Worm (Caenorhabditis elegans) whole organism, L1 larva: Measurements from ENCODE around the gene glod-4.

Experiments
- C16A3.4 ChIP-seq: fragments of 150-350 bp; optimal IDR thresholded peaks from 2 replicates; lab custom pipeline; 2014; ENCODE audit warnings: missing biosample characterization, missing genetic modification characterization
- C34B4.2 ChIP-seq: sonication (generic microtip); optimal IDR thresholded peaks from 2 replicates; lab custom pipeline; 2017; ENCODE audit warnings: mild to moderate bottlenecking, missing genetic modification characterization, missing compliant biosample characterization
- F16B12.6 ChIP-seq: fragments of 150-350 bp; optimal IDR thresholded peaks from 2 replicates; lab custom pipeline; 2014; ENCODE audit warnings: missing biosample characterization, missing genetic modification characterization
- Y116A8C.19 ChIP-seq: sonication (generic microtip); optimal IDR thresholded peaks from 2 replicates; lab custom pipeline; 2016; ENCODE audit warnings: missing compliant biosample characterization, missing genetic modification characterization, borderline replicate concordance
- alr-1 ChIP-seq: fragments of 200-800 bp; sonication (Bioruptor generic); optimal IDR thresholded peaks from 2 replicates; lab custom pipeline; 2018; ENCODE audit warnings: borderline replicate concordance, mild to moderate bottlenecking, missing genetic modification characterization, missing compliant biosample characterization
- ama-1 ChIP-seq: fragments of 150-350 bp; optimal IDR thresholded peaks from 2 replicates; lab custom pipeline; 2014
- blmp-1 ChIP-seq: fragments of 150-350 bp; optimal IDR thresholded peaks from 2 replicates; lab custom pipeline; 2014; ENCODE audit warnings: missing biosample characterization, missing genetic modification characterization
- ceh-63 ChIP-seq: fragments of 200-800 bp; sonication (Bioruptor generic); optimal IDR thresholded peaks from 2 replicates; lab custom pipeline; 2018; ENCODE audit warnings: mild to moderate bottlenecking, missing genetic modification characterization, missing compliant biosample characterization
- ceh-82 ChIP-seq, 3 experiments: fragments of 150-350 bp in 1 of 3; sonication (generic microtip) in 2 of 3; optimal IDR thresholded peaks; 2 replicates each; lab custom pipeline; 2014 to 2017; ENCODE audit warnings: missing biosample characterization in 3 of 3, missing genetic modification characterization in 3 of 3
- ceh-88 ChIP-seq: fragments of 200-800 bp; sonication (Bioruptor generic); IDR thresholded peaks from 2 replicates; pipeline ENCODE4 v1.3.6; 2022; ENCODE audit warnings: missing genetic modification characterization, missing compliant biosample characterization
- ces-1 ChIP-seq: fragments of 150-350 bp; optimal IDR thresholded peaks from 2 replicates; lab custom pipeline; 2014; ENCODE audit warnings: missing biosample characterization, missing genetic modification reagents, missing genetic modification characterization
- dsc-1 ChIP-seq: sonication (generic microtip); optimal IDR thresholded peaks from 2 replicates; lab custom pipeline; 2016; ENCODE audit warnings: mild to moderate bottlenecking, missing genetic modification characterization, missing compliant biosample characterization
- efl-3 ChIP-seq: fragments of 200-800 bp; sonication (Bioruptor generic); optimal IDR thresholded peaks from 2 replicates; lab custom pipeline; 2018; ENCODE audit warnings: mild to moderate bottlenecking, missing genetic modification characterization, missing compliant biosample characterization
- egl-13 ChIP-seq: sonication (generic microtip); optimal IDR thresholded peaks from 2 replicates; lab custom pipeline; 2016; ENCODE audit warnings: missing genotype, missing genetic modification reagents, missing genetic modification characterization, missing compliant biosample characterization
- egl-27 ChIP-seq, 2 experiments: fragments of 150-350 bp in 1 of 2; sonication (generic microtip); optimal IDR thresholded peaks; 3 replicates each; lab custom pipeline; 2017 to 2018; ENCODE audit warnings: missing biosample characterization in 2 of 2, missing genetic modification characterization in 2 of 2, missing genetic modification reagents in 2 of 2
- elt-2 ChIP-seq: sonication (generic microtip); optimal IDR thresholded peaks from 2 replicates; lab custom pipeline; 2016; ENCODE audit warnings: missing genetic modification characterization, mild to moderate bottlenecking, inconsistent platforms, missing compliant biosample characterization, missing genetic modification reagents
- elt-3 ChIP-seq, 6 experiments: fragments of 150-350 bp in 1 of 6; sonication (generic microtip); optimal IDR thresholded peaks; 2 replicates each; lab custom pipeline; 2017 to 2018; ENCODE audit warnings: missing biosample characterization in 6 of 6, missing genetic modification characterization in 6 of 6, inconsistent platforms in 1 of 6
- ets-5 ChIP-seq: fragments of 200-800 bp; sonication (Bioruptor generic); IDR thresholded peaks from 2 replicates; pipeline ENCODE4 v1.3.6; 2022; ENCODE audit warnings: missing genetic modification characterization, missing compliant biosample characterization
- hlh-4 ChIP-seq: sonication (generic microtip); optimal IDR thresholded peaks from 2 replicates; lab custom pipeline; 2016; ENCODE audit warnings: mild to moderate bottlenecking, missing genetic modification characterization, missing compliant biosample characterization
- irx-1 ChIP-seq: sonication (generic microtip); optimal IDR thresholded peaks from 2 replicates; lab custom pipeline; 2016; ENCODE audit warnings: missing genetic modification characterization, missing compliant biosample characterization
- isw-1 ChIP-seq: fragments of 200-800 bp; sonication (Bioruptor generic); IDR thresholded peaks from 2 replicates; pipeline ENCODE4 v1.3.6; 2022; ENCODE audit warnings: missing genetic modification characterization, missing compliant biosample characterization
- lin-13 ChIP-seq: fragments of 150-350 bp; optimal IDR thresholded peaks from 2 replicates; lab custom pipeline; 2014; ENCODE audit warnings: missing biosample characterization, missing genetic modification reagents, missing genetic modification characterization
- lin-15B ChIP-seq: fragments of 150-350 bp; sonication (generic microtip); optimal IDR thresholded peaks from 3 replicates; lab custom pipeline; 2014; ENCODE audit warnings: missing biosample characterization, missing genetic modification characterization
- lin-35 ChIP-seq, 2 experiments: fragments of 150-350 bp; optimal IDR thresholded peaks; 2 replicates each; lab custom pipeline; 2014; ENCODE audit warnings: missing biosample characterization in 2 of 2, missing genetic modification characterization in 2 of 2, missing genetic modification reagents in 2 of 2
- lir-3 ChIP-seq: sonication (generic microtip); optimal IDR thresholded peaks from 2 replicates; lab custom pipeline; 2016; ENCODE audit warnings: mild to moderate bottlenecking, missing genetic modification characterization, moderate library complexity, missing compliant biosample characterization; ENCODE audit not compliant: poor library complexity
- mdl-1 ChIP-seq, 2 experiments: fragments of 150-350 bp; optimal IDR thresholded peaks; 2 replicates each; lab custom pipeline; 2014 to 2017; ENCODE audit warnings: missing biosample characterization in 2 of 2, missing genetic modification characterization in 2 of 2, inconsistent platforms in 1 of 2
- mef-2 ChIP-seq: fragments of 150-350 bp; optimal IDR thresholded peaks from 2 replicates; lab custom pipeline; 2014; ENCODE audit warnings: missing biosample characterization, missing genetic modification characterization
- mep-1 ChIP-seq: fragments of 150-350 bp; optimal IDR thresholded peaks from 2 replicates; lab custom pipeline; 2014; ENCODE audit warnings: missing biosample characterization, missing genetic modification characterization
- nhr-11 ChIP-seq: fragments of 150-350 bp; optimal IDR thresholded peaks from 2 replicates; lab custom pipeline; 2014; ENCODE audit warnings: missing biosample characterization, missing genetic modification characterization
- nhr-12 ChIP-seq: sonication (generic microtip); optimal IDR thresholded peaks from 2 replicates; lab custom pipeline; 2017; ENCODE audit warnings: missing biosample characterization, missing genetic modification characterization
- nhr-19 ChIP-seq: fragments of 200-800 bp; sonication (Bioruptor generic); conservative IDR thresholded peaks from 2 replicates; pipeline ENCODE4 v1.3.6; 2022; ENCODE audit warnings: missing genetic modification characterization, missing compliant biosample characterization
- nhr-20 ChIP-seq: sonication (generic microtip); optimal IDR thresholded peaks from 2 replicates; lab custom pipeline; 2016; ENCODE audit warnings: mild to moderate bottlenecking, missing genetic modification characterization, missing compliant biosample characterization
- nhr-28 ChIP-seq: fragments of 150-350 bp; optimal IDR thresholded peaks from 2 replicates; lab custom pipeline; 2014; ENCODE audit warnings: missing biosample characterization, missing genetic modification characterization
- nhr-47 ChIP-seq: sonication (generic microtip); optimal IDR thresholded peaks from 2 replicates; lab custom pipeline; 2016; ENCODE audit warnings: mild to moderate bottlenecking, missing genetic modification characterization, moderate library complexity, missing compliant biosample characterization
- nhr-71 ChIP-seq: sonication (generic microtip); optimal IDR thresholded peaks from 2 replicates; lab custom pipeline; 2016; ENCODE audit warnings: mild to moderate bottlenecking, missing genetic modification characterization, moderate library complexity, missing compliant biosample characterization
- nhr-90 ChIP-seq: sonication (generic microtip); optimal IDR thresholded peaks from 2 replicates; lab custom pipeline; 2016; ENCODE audit warnings: mild to moderate bottlenecking, missing genetic modification characterization, missing compliant biosample characterization; ENCODE audit not compliant: poor library complexity
- pax-3 ChIP-seq: fragments of 200-800 bp; sonication (Bioruptor generic); optimal IDR thresholded peaks from 2 replicates; lab custom pipeline; 2018; ENCODE audit warnings: mild to moderate bottlenecking, missing genetic modification characterization, moderate library complexity, missing compliant biosample characterization
- pqm-1 ChIP-seq: sonication (generic microtip); optimal IDR thresholded peaks from 3 replicates; lab custom pipeline; 2017; ENCODE audit warnings: missing biosample characterization, missing genetic modification characterization
- rnt-1 ChIP-seq: sonication (generic microtip); optimal IDR thresholded peaks from 2 replicates; lab custom pipeline; 2016; ENCODE audit warnings: mild to moderate bottlenecking, missing genetic modification characterization, moderate library complexity, missing compliant biosample characterization
- skn-1 ChIP-seq: fragments of 150-350 bp; optimal IDR thresholded peaks from 2 replicates; lab custom pipeline; 2014; ENCODE audit warnings: missing biosample characterization, missing genetic modification characterization
- snpc-4 ChIP-seq: fragments of 150-350 bp; optimal IDR thresholded peaks from 2 replicates; lab custom pipeline; 2014; ENCODE audit warnings: missing biosample characterization, missing genetic modification characterization
- snu-23 ChIP-seq: sonication (generic microtip); optimal IDR thresholded peaks from 2 replicates; lab custom pipeline; 2016; ENCODE audit warnings: missing genetic modification characterization, missing compliant biosample characterization
- sox-4 ChIP-seq: sonication (generic microtip); optimal IDR thresholded peaks from 2 replicates; lab custom pipeline; 2016; ENCODE audit warnings: missing genetic modification characterization, missing compliant biosample characterization
- sptf-1 ChIP-seq: fragments of 150-350 bp; optimal IDR thresholded peaks from 2 replicates; lab custom pipeline; 2014; ENCODE audit warnings: missing biosample characterization, missing genetic modification characterization
- sup-37 ChIP-seq: fragments of 200-800 bp; sonication (Bioruptor generic); optimal IDR thresholded peaks from 2 replicates; lab custom pipeline; 2018; ENCODE audit warnings: mild to moderate bottlenecking, missing genetic modification characterization, missing compliant biosample characterization
- swsn-7 ChIP-seq: sonication (generic microtip); optimal IDR thresholded peaks from 2 replicates; lab custom pipeline; 2016; ENCODE audit warnings: missing genetic modification characterization, missing compliant biosample characterization
- tbx-2 ChIP-seq: sonication (generic microtip); optimal IDR thresholded peaks from 2 replicates; lab custom pipeline; 2016; ENCODE audit warnings: missing genetic modification characterization, missing compliant biosample characterization
- tlp-1 ChIP-seq: fragments of 150-350 bp; optimal IDR thresholded peaks from 2 replicates; lab custom pipeline; 2014; ENCODE audit warnings: missing biosample characterization, missing genetic modification characterization
- unc-30 ChIP-seq: sonication (generic microtip); optimal IDR thresholded peaks from 2 replicates; lab custom pipeline; 2017; ENCODE audit warnings: missing biosample characterization, missing genetic modification characterization
- unc-62 ChIP-seq: fragments of 150-350 bp; optimal IDR thresholded peaks from 2 replicates; lab custom pipeline; 2014; ENCODE audit warnings: missing biosample characterization, missing genetic modification reagents, missing genetic modification characterization
- unc-86 ChIP-seq: sonication (generic microtip); optimal IDR thresholded peaks from 2 replicates; lab custom pipeline; 2016; ENCODE audit warnings: missing genetic modification characterization, missing compliant biosample characterization
- vab-15 ChIP-seq: sonication (generic microtip); optimal IDR thresholded peaks from 2 replicates; lab custom pipeline; 2017; ENCODE audit warnings: missing genotype, mild to moderate bottlenecking, missing genetic modification characterization, missing compliant biosample characterization
- zag-1 ChIP-seq: fragments of 150-350 bp; optimal IDR thresholded peaks from 2 replicates; lab custom pipeline; 2014; ENCODE audit warnings: missing biosample characterization, missing genetic modification characterization
- ztf-4 ChIP-seq: fragments of 150-350 bp; optimal IDR thresholded peaks from 2 replicates; lab custom pipeline; 2014; ENCODE audit warnings: missing biosample characterization, missing genetic modification characterization

The glod-4 gene

DNA sequence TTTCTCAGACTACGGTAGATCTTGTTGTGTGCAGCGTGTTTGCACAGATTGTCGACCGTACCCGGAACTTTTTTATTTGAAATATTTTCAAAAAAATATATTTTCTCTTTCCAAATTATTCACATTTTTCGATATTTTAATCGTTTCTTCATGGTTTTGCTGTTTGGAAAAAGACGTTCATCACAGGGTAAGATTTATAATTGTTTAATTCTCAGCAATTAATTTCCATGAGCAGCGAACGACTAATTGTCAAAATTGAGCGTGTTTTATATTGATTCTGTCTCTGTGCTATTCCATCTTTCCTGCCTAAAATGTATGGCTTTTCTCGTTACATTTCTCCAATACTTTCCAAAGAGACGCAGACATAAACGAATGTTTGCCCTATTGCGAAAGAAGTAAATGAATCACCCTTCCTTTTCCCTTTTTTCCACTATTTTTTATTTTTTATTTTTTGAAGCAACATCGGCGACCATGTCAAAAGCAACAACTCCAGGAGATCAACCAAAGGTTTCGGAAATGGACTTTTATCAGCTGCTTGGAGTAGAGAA lies 37.8 kb downstream of the glod-4 start, which contains the start of gene dnj-16:
Gene dnj-16, plus strand, starts transcription at position 51 of the 548 bp plus-strand sequence.
- TF ChIP-seq unc-86 (tag; lab: Kevin White, UChicago), result no peak
- TF ChIP-seq snu-23, result peak; percentile 17
- TF ChIP-seq blmp-1 (tag; lab: Kevin White, UChicago), result peak; percentile 80
- no peak for TF ChIP-seq sup-37 (GFP tag; lab: Kevin White, UChicago)
- peak; percentile 29 for TF ChIP-seq skn-1 (tag; lab: Kevin White, UChicago)
- no peak for TF ChIP-seq isw-1 (GFP tag; lab: Robert Waterston, UW)
- TF ChIP-seq lin-15B (tag; lab: Kevin White, UChicago), result peak; percentile 6
- no peak for TF ChIP-seq nhr-11 (tag; lab: Kevin White, UChicago)
- TF ChIP-seq mdl-1 (tag; optimal IDR thresholded peaks at IDR 0.05; lab: Kevin White, UChicago), result no peak
- TF ChIP-seq Y116A8C.19 (tag; lab: Kevin White, UChicago), result no peak
- TF ChIP-seq unc-30 (tag; lab: Kevin White, UChicago), result no peak
- TF ChIP-seq nhr-28 (tag; lab: Kevin White, UChicago), result no peak
- no peak for TF ChIP-seq pqm-1 (tag; lab: Kevin White, UChicago)
- no peak for TF ChIP-seq lir-3 (tag; lab: Kevin White, UChicago)
- TF ChIP-seq elt-3 (tag; optimal IDR thresholded peaks at IDR 0.05; lab: Kevin White, UChicago), result no peak
- TF ChIP-seq nhr-19 (GFP tag; lab: Robert Waterston, UW), result no peak
- no peak for TF ChIP-seq C34B4.2
- TF ChIP-seq vab-15 (tag; lab: Kevin White, UChicago), result no peak
- TF ChIP-seq ceh-82 (tag; optimal IDR thresholded peaks at IDR 0.05; lab: Kevin White, UChicago), result peak; percentile 12 to 73 (median 14)
- TF ChIP-seq irx-1 (tag; lab: Kevin White, UChicago), result no peak
- TF ChIP-seq ama-1 (lab: Kevin White, UChicago), result no peak
- TF ChIP-seq sox-4 (tag; lab: Kevin White, UChicago), result no peak
- TF ChIP-seq tlp-1 (tag; lab: Kevin White, UChicago), result no peak
- TF ChIP-seq lin-35 (GFP tag; optimal IDR thresholded peaks at IDR 0.05; lab: Kevin White, UChicago), result peak in 1 of 2 experiments; percentile 40
- TF ChIP-seq tbx-2 (tag; lab: Kevin White, UChicago), result no peak
- no peak for TF ChIP-seq nhr-12
- no peak for TF ChIP-seq mef-2 (tag; lab: Kevin White, UChicago)
- TF ChIP-seq nhr-47 (tag; lab: Kevin White, UChicago), result peak; percentile 8
- no peak for TF ChIP-seq snpc-4 (tag; lab: Kevin White, UChicago)
- no peak for TF ChIP-seq egl-27 (tag; optimal IDR thresholded peaks at IDR 0.05; lab: Kevin White, UChicago)
- peak; percentile 60 for TF ChIP-seq mep-1
- TF ChIP-seq ets-5 (GFP tag; lab: Robert Waterston, UW), result no peak
- no peak for TF ChIP-seq unc-62 (GFP tag; lab: Kevin White, UChicago)
- TF ChIP-seq F16B12.6, result no peak
- TF ChIP-seq hlh-4, result no peak
- no peak for TF ChIP-seq elt-2 (tag; lab: Kevin White, UChicago)
- no peak for TF ChIP-seq swsn-7
- no peak for TF ChIP-seq sptf-1 (tag; lab: Kevin White, UChicago)
- peak; percentile 31 for TF ChIP-seq nhr-71 (tag; lab: Kevin White, UChicago)
- TF ChIP-seq egl-13 (tag; lab: Kevin White, UChicago), result no peak
- no peak for TF ChIP-seq pax-3
- no peak for TF ChIP-seq alr-1 (tag; lab: Kevin White, UChicago)
- no peak for TF ChIP-seq dsc-1
- TF ChIP-seq ces-1 (GFP tag; lab: Kevin White, UChicago), result no peak
- peak; percentile 24 for TF ChIP-seq rnt-1 (tag; lab: Kevin White, UChicago)
- no peak for TF ChIP-seq nhr-20 (tag; lab: Kevin White, UChicago)
- no peak for TF ChIP-seq C16A3.4 (tag; lab: Kevin White, UChicago)
- no peak for TF ChIP-seq nhr-90 (tag; lab: Kevin White, UChicago)
- no peak for TF ChIP-seq ceh-88 (GFP tag; lab: Robert Waterston, UW)
- no peak for TF ChIP-seq efl-3 (GFP tag; lab: Kevin White, UChicago)
- no peak for TF ChIP-seq zag-1 (tag; lab: Kevin White, UChicago)
- no peak for TF ChIP-seq ceh-63 (GFP tag; lab: Kevin White, UChicago)
- no peak for TF ChIP-seq lin-13
- no peak for TF ChIP-seq ztf-4 (tag; lab: Kevin White, UChicago)
